Fruit fly (Drosophila melanogaster) whole organism: Measurements from ENCODE around the gene Non2.
A peak's percentile ranks its signal among the peaks of the same experiment; 100 is the strongest.

Experiments
- CG8478 ChIP-seq: fragments of >200 bp; optimal IDR thresholded peaks from 2 replicates; lab custom pipeline; 2018; ENCODE audit warnings: inconsistent platforms
- Dll ChIP-seq: fragments of >200 bp; optimal IDR thresholded peaks from 2 replicates; lab custom pipeline; 2017
- EcR ChIP-seq, 2 experiments: fragments of >200 bp; optimal IDR thresholded peaks; 2 replicates each; lab custom pipeline; 2017; ENCODE audit warnings: missing biosample characterization in 2 of 2, missing genetic modification characterization in 2 of 2, missing genetic modification reagents in 2 of 2
- pan ChIP-seq: fragments of >200 bp; optimal IDR thresholded peaks from 2 replicates; lab custom pipeline; 2017
- psq ChIP-seq: fragments of >200 bp; optimal IDR thresholded peaks from 2 replicates; lab custom pipeline; 2017
- usp ChIP-seq: fragments of >200 bp; optimal IDR thresholded peaks from 2 replicates; lab custom pipeline; 2017; ENCODE audit warnings: missing biosample characterization, missing genetic modification characterization, mixed read lengths

The Non2 gene

dm6 chr3L:2798463-2798993, 31.7 kb downstream of the Non2 start:
- TF ChIP-seq CG8478 (no peak), EcR (GFP tag; optimal IDR thresholded peaks at IDR 0.05; lab: Kevin White, UChicago) (no peak), Dll (lab: Kevin White, UChicago) (no peak), psq (lab: Kevin White, UChicago) (no peak), usp (GFP tag; lab: Kevin White, UChicago) (no peak), pan (lab: Kevin White, UChicago) (no peak)

- TF ChIP-seq pan (lab: Kevin White, UChicago) (no peak), Dll (lab: Kevin White, UChicago) (no peak), EcR (GFP tag; optimal IDR thresholded peaks at IDR 0.05; lab: Kevin White, UChicago) (no peak), CG8478 (no peak), usp (GFP tag; lab: Kevin White, UChicago) (no peak), psq (lab: Kevin White, UChicago) (no peak)
These were observed 32.4 kb downstream of the Non2 start for dm6 chr3L:2799110-2799618.

- TF ChIP-seq Dll (lab: Kevin White, UChicago) (no peak), psq (lab: Kevin White, UChicago) (no peak), CG8478 (no peak), EcR (GFP tag; optimal IDR thresholded peaks at IDR 0.05; lab: Kevin White, UChicago) (no peak), pan (lab: Kevin White, UChicago) (no peak), usp (GFP tag; lab: Kevin White, UChicago) (no peak)
These were observed 33.5 kb downstream of the Non2 start for dm6 chr3L:2800329-2800728.

dm6 chr3L:2801376-2801775, 34.6 kb downstream of the Non2 start:
- TF ChIP-seq CG8478 (no peak), psq (lab: Kevin White, UChicago) (no peak)

- TF ChIP-seq CG8478 (no peak), usp (GFP tag; lab: Kevin White, UChicago) (no peak), pan (lab: Kevin White, UChicago) (no peak), psq (lab: Kevin White, UChicago) (no peak), Dll (lab: Kevin White, UChicago) (no peak), EcR (GFP tag; optimal IDR thresholded peaks at IDR 0.05; lab: Kevin White, UChicago) (no peak)
These were observed 35.3 kb downstream of the Non2 start for dm6 chr3L:2802085-2802484.

dm6 chr3L:2805137-2805955, 38.5 kb downstream of the Non2 start:
- TF ChIP-seq CG8478 (no peak), EcR (GFP tag; optimal IDR thresholded peaks at IDR 0.05; lab: Kevin White, UChicago) (peak; percentile 57 to 67)

dm6 chr3L:2805956-2806527, 39.2 kb downstream of the Non2 start:
- TF ChIP-seq psq (lab: Kevin White, UChicago) (no peak), pan (lab: Kevin White, UChicago) (peak; percentile 88)

- TF ChIP-seq pan (lab: Kevin White, UChicago) (no peak), psq (lab: Kevin White, UChicago) (no peak), CG8478 (no peak), EcR (GFP tag; optimal IDR thresholded peaks at IDR 0.05; lab: Kevin White, UChicago) (no peak)
These were observed 40.6 kb downstream of the Non2 start for dm6 chr3L:2807376-2807775.

- TF ChIP-seq usp (GFP tag; lab: Kevin White, UChicago) (no peak), pan (lab: Kevin White, UChicago) (no peak), psq (lab: Kevin White, UChicago) (no peak), CG8478 (no peak), Dll (lab: Kevin White, UChicago) (no peak), EcR (GFP tag; optimal IDR thresholded peaks at IDR 0.05; lab: Kevin White, UChicago) (no peak)
These were observed 41.6 kb downstream of the Non2 start for dm6 chr3L:2808278-2808892.

- TF ChIP-seq Dll (lab: Kevin White, UChicago) = no peak
These were observed 43.0 kb downstream of the Non2 start for dm6 chr3L:2809767-2810166.

dm6 chr3L:2816655-2817054, 49.9 kb downstream of the Non2 start:
- no peak for TF ChIP-seq CG8478

- no peak for TF ChIP-seq CG8478
- TF ChIP-seq pan (lab: Kevin White, UChicago) = no peak
- TF ChIP-seq EcR (GFP tag; optimal IDR thresholded peaks at IDR 0.05; lab: Kevin White, UChicago) = no peak
- no peak for TF ChIP-seq usp (GFP tag; lab: Kevin White, UChicago)
- TF ChIP-seq Dll (lab: Kevin White, UChicago) = no peak
- no peak for TF ChIP-seq psq (lab: Kevin White, UChicago)
These were observed 51.1 kb downstream of the Non2 start for dm6 chr3L:2817872-2818271.
